Fruit fly (Drosophila melanogaster) S2 (cell line): Measurements from ENCODE around the gene CG33293.

ENCODE experiments used
- CG8478 ChIP-seq: fragments of >200 bp; optimal IDR thresholded peaks from 2 replicates; lab custom pipeline; 2018
- CTCF ChIP-seq, 2 experiments: fragments of >200 bp; optimal IDR thresholded peaks; 2 replicates each; lab custom pipeline; 2018

DNA sequence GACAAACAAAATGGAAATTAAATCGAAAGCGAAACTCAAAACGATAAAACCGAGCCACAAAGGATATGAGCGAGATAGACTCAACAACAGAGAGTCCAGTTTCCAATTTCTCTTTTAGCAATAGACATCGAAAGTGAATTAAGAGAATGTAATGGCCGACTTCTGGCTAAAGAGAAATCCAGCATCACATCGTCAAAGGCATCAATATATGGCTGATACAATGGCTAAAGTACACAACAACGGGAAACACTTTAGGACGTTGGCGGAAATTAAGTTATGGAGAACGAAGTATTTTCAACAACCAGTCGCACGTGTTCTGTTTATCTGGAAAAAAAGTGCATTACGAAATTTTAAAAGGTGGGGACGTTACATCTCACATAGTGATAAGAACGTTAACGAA lies 41.0 kb downstream of the CG33293 start:
- TF ChIP-seq CG8478 (lab: Kevin White, UChicago) (no peak), CTCF (optimal IDR thresholded peaks at IDR 0.05; lab: Kevin White, UChicago) (no peak)
